Fruit fly (Drosophila melanogaster): ENCODE measurements around the gene CG42688.
A peak's percentile ranks its signal among the peaks of the same experiment; 100 is the strongest.

Gene CG42688

dm6 chr2L:19182710-19183109 is at the start of gene CG42688:
CG42688 (minus strand) TSS chr2L:19182810.
- TF ChIP-seq CG4496 (GFP tag; IDR thresholded peaks at IDR 0.05) (no peak), Pif1A (GFP tag; optimal IDR thresholded peaks at IDR 0.05) (no peak), rn (GFP tag; IDR thresholded peaks at IDR 0.05) (no peak), Pif1B (GFP tag; optimal IDR thresholded peaks at IDR 0.05) (no peak), CG9948 (tag; optimal IDR thresholded peaks at IDR 0.05) (no peak), CG34367 (tag; optimal IDR thresholded peaks at IDR 0.05) (no peak), CG10348 (GFP tag; IDR thresholded peaks at IDR 0.05) (no peak), CG15710 (tag; optimal IDR thresholded peaks at IDR 0.05) (no peak), CG8159 (tag; optimal IDR thresholded peaks at IDR 0.05) (no peak), gl (tag; optimal IDR thresholded peaks at IDR 0.05) (no peak), fd96Ca (GFP tag; IDR thresholded peaks at IDR 0.05) (no peak), CG8301 (tag; optimal IDR thresholded peaks at IDR 0.05) (no peak), CG12605 (GFP tag; IDR thresholded peaks at IDR 0.05) (no peak), D1 (tag; optimal IDR thresholded peaks at IDR 0.05) (no peak), CG32121 (GFP tag; IDR thresholded peaks at IDR 0.05) (no peak), CG14655 (GFP tag; optimal IDR thresholded peaks at IDR 0.05) (no peak), Ets98B (GFP tag; IDR thresholded peaks at IDR 0.05) (no peak)

- TF ChIP-seq fd96Ca (GFP tag; IDR thresholded peaks at IDR 0.05) (no peak), CG8301 (tag; optimal IDR thresholded peaks at IDR 0.05) (no peak), rn (GFP tag; IDR thresholded peaks at IDR 0.05) (no peak), CG32121 (GFP tag; IDR thresholded peaks at IDR 0.05) (no peak), CG12605 (GFP tag; IDR thresholded peaks at IDR 0.05) (no peak), CG9948 (tag; optimal IDR thresholded peaks at IDR 0.05) (no peak), Ets98B (GFP tag; IDR thresholded peaks at IDR 0.05) (no peak), Snoo (tag; optimal IDR thresholded peaks at IDR 0.05) (no peak), gl (tag; optimal IDR thresholded peaks at IDR 0.05) (no peak), EcR (GFP tag; optimal IDR thresholded peaks at IDR 0.05) (no peak), CG17806 (tag; optimal IDR thresholded peaks at IDR 0.05) (no peak), Pif1B (GFP tag; optimal IDR thresholded peaks at IDR 0.05) (no peak), CG14655 (GFP tag; optimal IDR thresholded peaks at IDR 0.05) (no peak)
Measured at dm6 chr2L:19230518-19230917, 47.9 kb upstream of the CG42688 start.

dm6 chr2L:19229059-19229458 is 46.4 kb upstream of the CG42688 start:
- TF ChIP-seq CG9948 (tag; optimal IDR thresholded peaks at IDR 0.05) (peak; percentile 41), CG17806 (tag; optimal IDR thresholded peaks at IDR 0.05) (peak; percentile 32), CG8159 (tag; optimal IDR thresholded peaks at IDR 0.05) (peak; percentile 51), D1 (tag; optimal IDR thresholded peaks at IDR 0.05) (no peak), CG14655 (GFP tag; optimal IDR thresholded peaks at IDR 0.05) (peak; percentile 30), CG34367 (tag; optimal IDR thresholded peaks at IDR 0.05) (peak; percentile 21), Snoo (tag; optimal IDR thresholded peaks at IDR 0.05) (no peak), CG15710 (tag; optimal IDR thresholded peaks at IDR 0.05) (peak; percentile 32)

- TF ChIP-seq CG4496 (GFP tag; IDR thresholded peaks at IDR 0.05): peak; percentile 52; the same call in 2 of the 3 replicates
- TF ChIP-seq rn (GFP tag; IDR thresholded peaks at IDR 0.05): no peak
Measured at dm6 chr2L:19227656-19228055, 45.0 kb upstream of the CG42688 start.

- TF ChIP-seq CG8301 (tag; optimal IDR thresholded peaks at IDR 0.05) (peak; percentile 91), CG8159 (tag; optimal IDR thresholded peaks at IDR 0.05) (peak; percentile 92), CG12605 (GFP tag; IDR thresholded peaks at IDR 0.05) (peak; percentile 83), CG14655 (GFP tag; optimal IDR thresholded peaks at IDR 0.05) (peak; percentile 94), rn (GFP tag; IDR thresholded peaks at IDR 0.05) (peak; percentile 90), CG10348 (GFP tag; IDR thresholded peaks at IDR 0.05) (0 out of 2 replicates have a peak, but pooled peaks have one; percentile 34), Pif1A (GFP tag; optimal IDR thresholded peaks at IDR 0.05) (peak; percentile 94), Snoo (tag; optimal IDR thresholded peaks at IDR 0.05) (peak; percentile 80), Pif1B (GFP tag; optimal IDR thresholded peaks at IDR 0.05) (peak; percentile 92), fd96Ca (GFP tag; IDR thresholded peaks at IDR 0.05) (peak; percentile 91), CG4496 (GFP tag; IDR thresholded peaks at IDR 0.05) (peak; percentile 88), CG32121 (GFP tag; IDR thresholded peaks at IDR 0.05) (peak; percentile 67; the same call in 1 of the 2 replicates), gl (tag; optimal IDR thresholded peaks at IDR 0.05) (peak; percentile 74), CG9948 (tag; optimal IDR thresholded peaks at IDR 0.05) (peak; percentile 93), CG17806 (tag; optimal IDR thresholded peaks at IDR 0.05) (peak; percentile 93), D1 (tag; optimal IDR thresholded peaks at IDR 0.05) (peak; percentile 83), CG13204 (GFP tag; optimal IDR thresholded peaks at IDR 0.05) (peak; percentile 65), CG15710 (tag; optimal IDR thresholded peaks at IDR 0.05) (peak; percentile 94), EcR (GFP tag; optimal IDR thresholded peaks at IDR 0.05) (peak; percentile 47), CG34367 (tag; optimal IDR thresholded peaks at IDR 0.05) (peak; percentile 91), Ets98B (GFP tag; IDR thresholded peaks at IDR 0.05) (peak; percentile 85)
Measured at dm6 chr2L:19225984-19226914, 43.6 kb upstream of the CG42688 start.

- no peak for TF ChIP-seq CG4496 (GFP tag; IDR thresholded peaks at IDR 0.05)
- TF ChIP-seq Pif1B (GFP tag; optimal IDR thresholded peaks at IDR 0.05): no peak
- TF ChIP-seq CG9948 (tag; optimal IDR thresholded peaks at IDR 0.05): no peak
- TF ChIP-seq CG12605 (GFP tag; IDR thresholded peaks at IDR 0.05): no peak
- no peak for TF ChIP-seq fd96Ca (GFP tag; IDR thresholded peaks at IDR 0.05)
- no peak for TF ChIP-seq rn (GFP tag; IDR thresholded peaks at IDR 0.05)
- TF ChIP-seq CG34367 (tag; optimal IDR thresholded peaks at IDR 0.05): no peak
- no peak for TF ChIP-seq CG17806 (tag; optimal IDR thresholded peaks at IDR 0.05)
- TF ChIP-seq CG8159 (tag; optimal IDR thresholded peaks at IDR 0.05): no peak
- TF ChIP-seq gl (tag; optimal IDR thresholded peaks at IDR 0.05): no peak
- no peak for TF ChIP-seq CG15710 (tag; optimal IDR thresholded peaks at IDR 0.05)
- no peak for TF ChIP-seq CG32121 (GFP tag; IDR thresholded peaks at IDR 0.05)
- no peak for TF ChIP-seq D1 (tag; optimal IDR thresholded peaks at IDR 0.05)
Measured at dm6 chr2L:19222311-19222710, 39.7 kb upstream of the CG42688 start.
